Worm (Caenorhabditis elegans): ENCODE data around the gene T13H10.2.

The T13H10.2 gene

DNA sequence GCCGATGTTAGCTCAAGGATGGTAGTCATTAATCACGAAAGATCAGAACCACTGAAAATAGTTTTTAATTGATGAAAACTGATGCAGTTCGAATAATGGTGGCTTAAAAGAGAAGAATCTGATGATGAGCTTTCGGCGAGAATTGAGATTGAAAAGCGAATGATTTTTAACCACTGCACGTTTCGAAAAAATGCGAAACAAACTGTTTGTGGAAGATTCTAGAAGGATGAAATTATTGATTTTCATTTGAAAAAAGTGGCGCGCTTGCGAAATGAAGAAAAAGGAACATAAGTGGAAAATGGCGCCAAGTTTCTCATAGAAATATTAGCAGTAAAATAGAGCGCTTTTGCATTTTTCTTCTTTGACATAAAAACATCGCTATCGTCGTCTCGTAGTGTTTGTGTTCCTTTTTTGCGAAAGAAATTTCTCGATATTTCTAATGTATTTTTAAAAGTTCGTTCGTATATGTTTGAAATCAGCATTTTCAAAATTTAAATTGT lies 30.9 kb downstream of the T13H10.2 start, which contains the start of gene uba-1:
TSS of gene uba-1 (minus strand) at position 51 of the 500 bp plus-strand sequence.
- no peak for TF ChIP-seq alr-1 (tag; optimal IDR thresholded peaks at IDR 0.05)
- no peak for TF ChIP-seq ztf-4 (tag; optimal IDR thresholded peaks at IDR 0.05)
- TF ChIP-seq sem-4 (tag; optimal IDR thresholded peaks at IDR 0.05): no peak
- no peak for TF ChIP-seq snpc-4 (tag; optimal IDR thresholded peaks at IDR 0.05)
- TF ChIP-seq Y55F3AM.14 (GFP tag; optimal IDR thresholded peaks at IDR 0.05): peak; percentile 60
- TF ChIP-seq egl-27 (tag; optimal IDR thresholded peaks at IDR 0.05): no peak
- peak; percentile 41 for TF ChIP-seq sma-3 (GFP tag; optimal IDR thresholded peaks at IDR 0.05)
- TF ChIP-seq lin-11 (tag; optimal IDR thresholded peaks at IDR 0.05): no peak
- peak; percentile 55 for TF ChIP-seq ama-1 (optimal IDR thresholded peaks at IDR 0.05)
- no peak for TF ChIP-seq zag-1 (tag; optimal IDR thresholded peaks at IDR 0.05)
- TF ChIP-seq sma-9 (GFP tag; optimal IDR thresholded peaks at IDR 0.05): no peak
- TF ChIP-seq sma-9 (tag; optimal IDR thresholded peaks at IDR 0.05): no peak
- no peak for TF ChIP-seq nhr-77 (tag; optimal IDR thresholded peaks at IDR 0.05)
- TF ChIP-seq mbf-1 (tag; optimal IDR thresholded peaks at IDR 0.05): no peak
- TF ChIP-seq nhr-23 (tag; optimal IDR thresholded peaks at IDR 0.05): no peak
- no peak for TF ChIP-seq nhr-237 (tag; optimal IDR thresholded peaks at IDR 0.05)
- TF ChIP-seq F13H6.1 (tag; optimal IDR thresholded peaks at IDR 0.05): peak; percentile 13
- TF ChIP-seq unc-55 (GFP tag; optimal IDR thresholded peaks at IDR 0.05): peak; percentile 55
- TF ChIP-seq R02D3.7 (tag; optimal IDR thresholded peaks at IDR 0.05): no peak
- TF ChIP-seq nhr-12 (tag; optimal IDR thresholded peaks at IDR 0.05): no peak
- TF ChIP-seq lin-13 (GFP tag; optimal IDR thresholded peaks at IDR 0.05): no peak
- TF ChIP-seq elt-3 (tag; optimal IDR thresholded peaks at IDR 0.05): no peak
- TF ChIP-seq nhr-129 (tag; optimal IDR thresholded peaks at IDR 0.05): no peak
- TF ChIP-seq mdl-1 (tag; optimal IDR thresholded peaks at IDR 0.05): no peak
- TF ChIP-seq nhr-11 (tag; optimal IDR thresholded peaks at IDR 0.05): no peak
- no peak for TF ChIP-seq unc-62 (GFP tag; optimal IDR thresholded peaks at IDR 0.05)
- no peak for TF ChIP-seq dmd-4 (tag; optimal IDR thresholded peaks at IDR 0.05)
- peak; percentile 28 for TF ChIP-seq nhr-21 (tag; optimal IDR thresholded peaks at IDR 0.05)
- no peak for TF ChIP-seq skn-1 (tag; optimal IDR thresholded peaks at IDR 0.05)
- TF ChIP-seq aly-2 (tag; optimal IDR thresholded peaks at IDR 0.05): no peak
- peak in 1 of 2 experiments; percentile 50 for TF ChIP-seq lsy-2 (tag; optimal IDR thresholded peaks at IDR 0.05)
- no peak for TF ChIP-seq nhr-10 (tag; optimal IDR thresholded peaks at IDR 0.05)
- no peak for TF ChIP-seq ztf-11 (tag; optimal IDR thresholded peaks at IDR 0.05)
- no peak for TF ChIP-seq lin-39 (tag; optimal IDR thresholded peaks at IDR 0.05)
- TF ChIP-seq nhr-25 (tag; optimal IDR thresholded peaks at IDR 0.05): peak; percentile 67
- peak; percentile 12 for TF ChIP-seq mab-5 (tag; optimal IDR thresholded peaks at IDR 0.05)
- TF ChIP-seq peb-1 (tag; optimal IDR thresholded peaks at IDR 0.05): no peak
- no peak for TF ChIP-seq nhr-6 (tag; optimal IDR thresholded peaks at IDR 0.05)
- TF ChIP-seq C34F6.9 (tag; optimal IDR thresholded peaks at IDR 0.05): peak; percentile 55
- TF ChIP-seq fos-1 (tag; optimal IDR thresholded peaks at IDR 0.05): no peak
- TF ChIP-seq ceh-16 (tag; optimal IDR thresholded peaks at IDR 0.05): no peak
- no peak for TF ChIP-seq elt-1 (tag; optimal IDR thresholded peaks at IDR 0.05)
- no peak for TF ChIP-seq ztf-1 (GFP tag; conservative IDR thresholded peaks at IDR 0.05)
- TF ChIP-seq ZK546.5 (tag; optimal IDR thresholded peaks at IDR 0.05): no peak
- TF ChIP-seq gmeb-1 (tag; optimal IDR thresholded peaks at IDR 0.05): peak; percentile 5
- no peak for TF ChIP-seq unc-39 (tag; optimal IDR thresholded peaks at IDR 0.05)
- TF ChIP-seq crh-2 (tag; optimal IDR thresholded peaks at IDR 0.05): peak; percentile 86
- TF ChIP-seq ceh-82 (tag; optimal IDR thresholded peaks at IDR 0.05): no peak
- no peak for TF ChIP-seq blmp-1 (tag; optimal IDR thresholded peaks at IDR 0.05; ENCODE audit: insufficient read depth)
